Worm (Caenorhabditis elegans) whole organism, L2 larva: ENCODE results near the gene ifet-1.

ENCODE experiments used
- C34F6.9 ChIP-seq: fragments of 150-350 bp; optimal IDR thresholded peaks from 2 replicates; lab custom pipeline; 2014; ENCODE audit warnings: missing biosample characterization, missing genetic modification characterization
- F13H6.1 ChIP-seq: sonication (generic microtip); optimal IDR thresholded peaks from 2 replicates; lab custom pipeline; 2016; ENCODE audit warnings: missing genetic modification characterization, missing compliant biosample characterization
- R02D3.7 ChIP-seq: fragments of 150-350 bp; optimal IDR thresholded peaks from 2 replicates; lab custom pipeline; 2014; ENCODE audit warnings: missing biosample characterization, missing genetic modification characterization
- Y55F3AM.14 ChIP-seq: fragments of 200-800 bp; sonication (Bioruptor generic); optimal IDR thresholded peaks from 2 replicates; lab custom pipeline; 2018; ENCODE audit warnings: mild to moderate bottlenecking, missing genetic modification characterization, missing compliant biosample characterization
- ZK546.5 ChIP-seq: sonication (generic microtip); optimal IDR thresholded peaks from 2 replicates; lab custom pipeline; 2017; ENCODE audit warnings: missing biosample characterization, missing genetic modification characterization
- alr-1 ChIP-seq: fragments of 150-350 bp; optimal IDR thresholded peaks from 2 replicates; lab custom pipeline; 2014; ENCODE audit warnings: missing biosample characterization, missing genetic modification characterization
- aly-2 ChIP-seq: fragments of 150-350 bp; optimal IDR thresholded peaks from 2 replicates; lab custom pipeline; 2014; ENCODE audit warnings: missing biosample characterization, missing genetic modification characterization
- ama-1 ChIP-seq: fragments of 150-350 bp; optimal IDR thresholded peaks from 2 replicates; lab custom pipeline; 2018; ENCODE audit warnings: inconsistent platforms
- blmp-1 ChIP-seq: sonication (generic microtip); optimal IDR thresholded peaks from 2 replicates; lab custom pipeline; 2017; ENCODE audit warnings: missing genetic modification characterization, mild to moderate bottlenecking, missing compliant biosample characterization, antibody characterized with exemption, moderate library complexity; ENCODE audit not compliant: insufficient read depth
- ceh-16 ChIP-seq: fragments of 150-350 bp; optimal IDR thresholded peaks from 2 replicates; lab custom pipeline; 2014; ENCODE audit warnings: missing biosample characterization, missing genetic modification characterization
- crh-2 ChIP-seq: sonication (generic microtip); optimal IDR thresholded peaks from 2 replicates; lab custom pipeline; 2017; ENCODE audit warnings: missing biosample characterization, missing genetic modification characterization
- dmd-4 ChIP-seq: sonication (generic microtip); optimal IDR thresholded peaks from 2 replicates; lab custom pipeline; 2017; ENCODE audit warnings: missing biosample characterization, missing genetic modification characterization
- egl-27 ChIP-seq: sonication (generic microtip); optimal IDR thresholded peaks from 3 replicates; lab custom pipeline; 2017; ENCODE audit warnings: missing biosample characterization, missing genetic modification reagents, missing genetic modification characterization
- elt-1 ChIP-seq: fragments of 150-350 bp; optimal IDR thresholded peaks from 2 replicates; lab custom pipeline; 2014; ENCODE audit warnings: missing biosample characterization, missing genetic modification characterization
- elt-3 ChIP-seq: sonication (generic microtip); optimal IDR thresholded peaks from 2 replicates; lab custom pipeline; 2017; ENCODE audit warnings: missing biosample characterization, missing genetic modification characterization
- fos-1 ChIP-seq: fragments of 150-350 bp; optimal IDR thresholded peaks from 2 replicates; lab custom pipeline; 2014; ENCODE audit warnings: missing biosample characterization, missing genetic modification characterization
- gmeb-1 ChIP-seq: fragments of 150-350 bp; optimal IDR thresholded peaks from 2 replicates; lab custom pipeline; 2014; ENCODE audit warnings: missing biosample characterization, missing genetic modification characterization
- lin-11 ChIP-seq: fragments of 150-350 bp; sonication (generic microtip); optimal IDR thresholded peaks from 2 replicates; lab custom pipeline; 2014; ENCODE audit warnings: missing biosample characterization, missing genetic modification characterization, inconsistent platforms, mixed read lengths
- lin-13 ChIP-seq: fragments of 150-350 bp; optimal IDR thresholded peaks from 2 replicates; lab custom pipeline; 2014; ENCODE audit warnings: missing biosample characterization, missing genetic modification reagents, missing genetic modification characterization
- lin-39 ChIP-seq: fragments of 150-350 bp; optimal IDR thresholded peaks from 2 replicates; lab custom pipeline; 2014; ENCODE audit warnings: missing biosample characterization, missing genetic modification reagents, missing genetic modification characterization
- lsy-2 ChIP-seq, 2 experiments: fragments of 150-350 bp in 1 of 2; sonication (generic microtip) in 1 of 2; optimal IDR thresholded peaks; 2 replicates each; lab custom pipeline; 2014 to 2017; ENCODE audit warnings: missing biosample characterization in 2 of 2, missing genetic modification characterization in 2 of 2
- mab-5 ChIP-seq: fragments of 150-350 bp; optimal IDR thresholded peaks from 2 replicates; lab custom pipeline; 2014; ENCODE audit warnings: missing biosample characterization, missing genetic modification characterization
- mbf-1 ChIP-seq: sonication (generic microtip); optimal IDR thresholded peaks from 2 replicates; lab custom pipeline; 2017; ENCODE audit warnings: missing biosample characterization, missing genetic modification characterization
- mdl-1 ChIP-seq, 2 experiments: fragments of 150-350 bp in 1 of 2; sonication (generic microtip) in 1 of 2; optimal IDR thresholded peaks; 2 replicates each; lab custom pipeline; 2017; ENCODE audit warnings: missing biosample characterization in 2 of 2, missing genetic modification characterization in 2 of 2
- nhr-10 ChIP-seq: sonication (generic microtip); optimal IDR thresholded peaks from 2 replicates; lab custom pipeline; 2017; ENCODE audit warnings: missing biosample characterization, missing genetic modification characterization
- nhr-11 ChIP-seq: fragments of 150-350 bp; optimal IDR thresholded peaks from 2 replicates; lab custom pipeline; 2014; ENCODE audit warnings: missing biosample characterization, missing genetic modification characterization
- nhr-12 ChIP-seq: fragments of 150-350 bp; optimal IDR thresholded peaks from 2 replicates; lab custom pipeline; 2014; ENCODE audit warnings: missing biosample characterization, missing genetic modification characterization
- nhr-129 ChIP-seq: fragments of 150-350 bp; optimal IDR thresholded peaks from 2 replicates; lab custom pipeline; 2014; ENCODE audit warnings: missing biosample characterization, missing genetic modification characterization
- nhr-21 ChIP-seq: fragments of 150-350 bp; optimal IDR thresholded peaks from 2 replicates; lab custom pipeline; 2014; ENCODE audit warnings: missing biosample characterization, missing genetic modification characterization
- nhr-23 ChIP-seq: fragments of 150-350 bp; optimal IDR thresholded peaks from 2 replicates; lab custom pipeline; 2014; ENCODE audit warnings: missing biosample characterization, missing genetic modification reagents, missing genetic modification characterization
- nhr-237 ChIP-seq: fragments of 150-350 bp; optimal IDR thresholded peaks from 2 replicates; lab custom pipeline; 2014; ENCODE audit warnings: missing biosample characterization, missing genetic modification characterization
- nhr-25 ChIP-seq: fragments of 150-350 bp; sonication (generic microtip); optimal IDR thresholded peaks from 3 replicates; lab custom pipeline; 2014; ENCODE audit warnings: missing biosample characterization, missing genetic modification characterization
- nhr-6 ChIP-seq: fragments of 150-350 bp; optimal IDR thresholded peaks from 2 replicates; lab custom pipeline; 2014; ENCODE audit warnings: missing biosample characterization, missing genetic modification characterization
- nhr-77 ChIP-seq: fragments of 150-350 bp; optimal IDR thresholded peaks from 2 replicates; lab custom pipeline; 2014; ENCODE audit warnings: missing biosample characterization, missing genetic modification characterization
- peb-1 ChIP-seq: fragments of 150-350 bp; optimal IDR thresholded peaks from 2 replicates; lab custom pipeline; 2014; ENCODE audit warnings: missing biosample characterization, missing genetic modification characterization
- skn-1 ChIP-seq: sonication (generic microtip); optimal IDR thresholded peaks from 2 replicates; lab custom pipeline; 2017; ENCODE audit warnings: missing biosample characterization, missing genetic modification characterization
- sma-3 ChIP-seq: sonication (generic microtip); optimal IDR thresholded peaks from 2 replicates; lab custom pipeline; 2016; ENCODE audit warnings: missing genetic modification reagents, missing genetic modification characterization, missing compliant biosample characterization
- sma-9 ChIP-seq, 2 experiments: fragments of 150-350 bp in 1 of 2; sonication (generic microtip) in 1 of 2; optimal IDR thresholded peaks; 2 replicates each; lab custom pipeline; 2014 to 2016; ENCODE audit warnings: missing genetic modification characterization in 2 of 2, mild to moderate bottlenecking in 1 of 2, missing biosample characterization in 1 of 2, missing compliant biosample characterization in 1 of 2, missing genetic modification reagents in 1 of 2, moderate library complexity in 1 of 2
- snpc-4 ChIP-seq: fragments of 150-350 bp; optimal IDR thresholded peaks from 2 replicates; lab custom pipeline; 2014; ENCODE audit warnings: missing biosample characterization, missing genetic modification characterization
- unc-39 ChIP-seq: fragments of 150-350 bp; optimal IDR thresholded peaks from 2 replicates; lab custom pipeline; 2014; ENCODE audit warnings: missing biosample characterization, missing genetic modification characterization
- unc-55 ChIP-seq: fragments of 150-350 bp; sonication (generic microtip); optimal IDR thresholded peaks from 3 replicates; lab custom pipeline; 2014; ENCODE audit warnings: missing biosample characterization, missing genetic modification reagents, missing genetic modification characterization
- unc-62 ChIP-seq: fragments of 150-350 bp; optimal IDR thresholded peaks from 2 replicates; lab custom pipeline; 2014; ENCODE audit warnings: missing biosample characterization, missing genetic modification reagents, missing genetic modification characterization
- zag-1 ChIP-seq: fragments of 150-350 bp; optimal IDR thresholded peaks from 2 replicates; lab custom pipeline; 2014; ENCODE audit warnings: missing biosample characterization, missing genetic modification characterization
- ztf-1 ChIP-seq: fragments of 200-800 bp; sonication (Bioruptor generic); conservative IDR thresholded peaks from 2 replicates; pipeline ENCODE4 v1.3.6; 2022; ENCODE audit warnings: missing genetic modification characterization, missing compliant biosample characterization
- ztf-11 ChIP-seq: sonication (generic microtip); optimal IDR thresholded peaks from 2 replicates; lab custom pipeline; 2017; ENCODE audit warnings: missing biosample characterization, missing genetic modification characterization
- ztf-4 ChIP-seq: fragments of 150-350 bp; optimal IDR thresholded peaks from 2 replicates; lab custom pipeline; 2014; ENCODE audit warnings: missing biosample characterization, missing genetic modification characterization

ifet-1 gene

DNA sequence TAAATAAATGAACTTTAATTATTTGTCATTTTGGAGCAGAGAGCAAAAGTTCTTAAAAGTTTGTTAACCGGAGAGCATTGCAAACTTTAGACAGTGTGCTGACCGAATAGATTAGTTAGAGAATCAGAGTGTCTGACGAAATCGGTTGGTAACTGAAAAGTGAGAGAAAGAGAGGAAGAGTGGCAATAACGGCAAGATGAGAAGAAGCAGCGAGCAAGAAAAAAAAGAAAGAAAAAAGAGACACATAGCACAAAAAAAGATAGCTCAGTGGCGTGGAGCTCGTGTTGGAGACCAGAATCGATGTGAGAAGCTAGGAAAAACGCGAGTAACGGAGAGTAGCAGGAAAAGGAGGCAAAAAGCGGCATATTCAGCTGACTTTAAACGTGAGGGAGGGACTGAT lies 29.4 kb upstream of the ifet-1 start:
- TF ChIP-seq lin-13 (GFP tag; lab: Kevin White, UChicago) = no peak
- TF ChIP-seq alr-1 (tag; lab: Kevin White, UChicago) = peak; percentile 33
- TF ChIP-seq nhr-237 (tag; lab: Kevin White, UChicago) = no peak
- TF ChIP-seq ama-1 (lab: Kevin White, UChicago) = no peak
- peak; percentile 1 to 67 for TF ChIP-seq lsy-2 (tag; optimal IDR thresholded peaks at IDR 0.05; lab: Kevin White, UChicago)
- peak; percentile 46 for TF ChIP-seq Y55F3AM.14 (GFP tag; lab: Kevin White, UChicago)
- no peak for TF ChIP-seq sma-3 (GFP tag; lab: Kevin White, UChicago)
- TF ChIP-seq ztf-1 = no peak
- TF ChIP-seq nhr-25 (tag; lab: Kevin White, UChicago) = no peak
- TF ChIP-seq mbf-1 (tag; lab: Kevin White, UChicago) = no peak
- TF ChIP-seq nhr-23 (tag; lab: Kevin White, UChicago) = no peak
- peak; percentile 49 for TF ChIP-seq fos-1
- no peak for TF ChIP-seq blmp-1 (tag; lab: Kevin White, UChicago)
- peak; percentile 14 for TF ChIP-seq egl-27 (tag; lab: Kevin White, UChicago)
- TF ChIP-seq mdl-1 (tag; optimal IDR thresholded peaks at IDR 0.05; lab: Kevin White, UChicago) = peak in 1 of 2 experiments; percentile 39
- TF ChIP-seq ztf-4 (tag; lab: Kevin White, UChicago) = peak; percentile 49
- peak; percentile 75 for TF ChIP-seq zag-1 (tag; lab: Kevin White, UChicago)
- TF ChIP-seq lin-11 (tag; lab: Kevin White, UChicago) = peak; percentile 18
- peak; percentile 61 for TF ChIP-seq F13H6.1 (tag; lab: Kevin White, UChicago)
- TF ChIP-seq C34F6.9 (tag; lab: Kevin White, UChicago) = peak; percentile 86
- TF ChIP-seq nhr-6 (tag; lab: Kevin White, UChicago) = peak; percentile 8
- TF ChIP-seq R02D3.7 = no peak
- TF ChIP-seq nhr-129 (tag; lab: Kevin White, UChicago) = peak; percentile 93
- TF ChIP-seq elt-1 (tag; lab: Kevin White, UChicago) = no peak
- peak; percentile 14 for TF ChIP-seq lin-39 (tag; lab: Kevin White, UChicago)
- TF ChIP-seq unc-55 (GFP tag; lab: Kevin White, UChicago) = peak; percentile 83
- TF ChIP-seq sma-9 (GFP tag; optimal IDR thresholded peaks at IDR 0.05; lab: Kevin White, UChicago) = peak; percentile 36
- no peak for TF ChIP-seq sma-9 (tag; optimal IDR thresholded peaks at IDR 0.05; lab: Kevin White, UChicago)
- peak; percentile 30 for TF ChIP-seq mab-5 (tag; lab: Kevin White, UChicago)
- peak; percentile 78 for TF ChIP-seq crh-2 (tag; lab: Kevin White, UChicago)

DNA sequence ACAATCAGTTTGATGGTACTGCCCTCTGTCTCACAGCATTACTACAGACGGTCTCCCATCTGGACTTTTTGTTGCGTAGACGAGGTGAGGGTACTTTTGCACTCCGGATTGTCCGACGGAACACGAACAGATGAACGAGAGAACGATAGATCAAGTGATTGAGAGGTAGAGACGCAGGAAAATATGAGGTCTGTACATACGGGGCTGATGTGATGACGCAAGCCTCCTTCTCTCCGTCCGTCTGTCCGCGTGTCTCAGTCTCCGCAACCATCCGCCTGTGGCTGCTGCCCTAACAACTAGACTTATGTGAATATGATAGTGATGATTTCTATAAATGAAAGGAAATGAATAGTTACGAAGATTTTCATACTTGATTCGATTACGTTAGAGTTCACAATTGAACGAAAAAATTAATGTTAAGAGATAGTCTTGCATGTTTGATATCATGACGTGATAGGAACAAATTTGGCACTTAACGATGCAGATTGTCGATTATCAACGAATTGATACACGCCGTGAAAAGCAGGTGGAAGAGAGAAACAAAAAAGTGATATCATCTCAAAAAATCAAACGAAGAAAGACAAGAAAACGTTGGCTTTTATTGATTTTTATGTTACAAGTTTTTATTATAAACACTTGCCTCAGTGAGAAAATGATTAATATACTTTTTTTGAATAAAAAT lies 27.8 kb upstream of the ifet-1 start:
- no peak for TF ChIP-seq snpc-4 (tag; lab: Kevin White, UChicago)
- peak; percentile 43 for TF ChIP-seq nhr-21
- peak; percentile 66 for TF ChIP-seq sma-9 (GFP tag; optimal IDR thresholded peaks at IDR 0.05; lab: Kevin White, UChicago)
- TF ChIP-seq sma-9 (tag; optimal IDR thresholded peaks at IDR 0.05; lab: Kevin White, UChicago) = no peak
- TF ChIP-seq ZK546.5 (tag; lab: Kevin White, UChicago) = no peak
- TF ChIP-seq gmeb-1 (tag; lab: Kevin White, UChicago) = no peak
- TF ChIP-seq peb-1 (tag; lab: Kevin White, UChicago) = no peak
- TF ChIP-seq dmd-4 (tag; lab: Kevin White, UChicago) = no peak
- no peak for TF ChIP-seq nhr-11 (tag; lab: Kevin White, UChicago)
- no peak for TF ChIP-seq lin-39 (tag; lab: Kevin White, UChicago)
- no peak for TF ChIP-seq Y55F3AM.14 (GFP tag; lab: Kevin White, UChicago)
- peak in 1 of 2 experiments; percentile 56 for TF ChIP-seq mdl-1 (tag; optimal IDR thresholded peaks at IDR 0.05; lab: Kevin White, UChicago)
- TF ChIP-seq ceh-16 (tag; lab: Kevin White, UChicago) = no peak
- no peak for TF ChIP-seq unc-62 (GFP tag; lab: Kevin White, UChicago)
- peak; percentile 68 for TF ChIP-seq crh-2 (tag; lab: Kevin White, UChicago)
- TF ChIP-seq lin-13 (GFP tag; lab: Kevin White, UChicago) = no peak
- no peak for TF ChIP-seq zag-1 (tag; lab: Kevin White, UChicago)
- TF ChIP-seq alr-1 (tag; lab: Kevin White, UChicago) = no peak
- TF ChIP-seq lsy-2 (tag; optimal IDR thresholded peaks at IDR 0.05; lab: Kevin White, UChicago) = no peak
- no peak for TF ChIP-seq nhr-77
- TF ChIP-seq nhr-129 (tag; lab: Kevin White, UChicago) = no peak
- no peak for TF ChIP-seq mab-5 (tag; lab: Kevin White, UChicago)
- TF ChIP-seq ztf-4 (tag; lab: Kevin White, UChicago) = no peak
- no peak for TF ChIP-seq elt-3 (tag; lab: Kevin White, UChicago)
- TF ChIP-seq F13H6.1 (tag; lab: Kevin White, UChicago) = no peak
- TF ChIP-seq nhr-237 (tag; lab: Kevin White, UChicago) = no peak
- no peak for TF ChIP-seq C34F6.9 (tag; lab: Kevin White, UChicago)
- TF ChIP-seq ztf-11 (tag; lab: Kevin White, UChicago) = no peak
- TF ChIP-seq nhr-12 (tag; lab: Kevin White, UChicago) = no peak
- no peak for TF ChIP-seq mbf-1 (tag; lab: Kevin White, UChicago)
- no peak for TF ChIP-seq R02D3.7
- no peak for TF ChIP-seq nhr-10 (tag; lab: Kevin White, UChicago)
- no peak for TF ChIP-seq egl-27 (tag; lab: Kevin White, UChicago)
- no peak for TF ChIP-seq nhr-23 (tag; lab: Kevin White, UChicago)
- TF ChIP-seq aly-2 = no peak
- TF ChIP-seq nhr-6 (tag; lab: Kevin White, UChicago) = no peak
- no peak for TF ChIP-seq ztf-1
- peak; percentile 38 for TF ChIP-seq sma-3 (GFP tag; lab: Kevin White, UChicago)
- no peak for TF ChIP-seq lin-11 (tag; lab: Kevin White, UChicago)
- no peak for TF ChIP-seq blmp-1 (tag; lab: Kevin White, UChicago)
- no peak for TF ChIP-seq elt-1 (tag; lab: Kevin White, UChicago)
- TF ChIP-seq skn-1 (tag; lab: Kevin White, UChicago) = no peak
- TF ChIP-seq unc-39 (tag; lab: Kevin White, UChicago) = no peak
